Worm (Caenorhabditis elegans): Measurements from ENCODE around the gene glb-33.

ce11 chrV:1335896-1336295 lies 16.0 kb upstream of the glb-33 start:
- no peak for TF ChIP-seq ama-1 (optimal IDR thresholded peaks at IDR 0.05)
- no peak for TF ChIP-seq sea-1 (GFP tag; conservative IDR thresholded peaks at IDR 0.05)
- TF ChIP-seq flt-1 (GFP tag; IDR thresholded peaks at IDR 0.05) = no peak
- no peak for TF ChIP-seq scrt-1 (GFP tag; IDR thresholded peaks at IDR 0.05)
- TF ChIP-seq tbx-37 (GFP tag; conservative IDR thresholded peaks at IDR 0.05) = no peak
- no peak for TF ChIP-seq ceh-13 (GFP tag; optimal IDR thresholded peaks at IDR 0.05)
- no peak for TF ChIP-seq hmg-4 (GFP tag; optimal IDR thresholded peaks at IDR 0.05)
- TF ChIP-seq tra-4 (tag; optimal IDR thresholded peaks at IDR 0.05) = no peak
- no peak for TF ChIP-seq hnd-1 (tag; optimal IDR thresholded peaks at IDR 0.05)
- no peak for TF ChIP-seq tbx-11 (GFP tag; IDR thresholded peaks at IDR 0.05)
- no peak for TF ChIP-seq pes-1 (GFP tag; IDR thresholded peaks at IDR 0.05)

Data from whole organism, early embryonic.